Worm (Caenorhabditis elegans) whole organism, L4 larva: ENCODE data around the gene C35B1.8.

Experiments
- F10B5.3 ChIP-seq: sonication (generic microtip); optimal IDR thresholded peaks from 2 replicates; lab custom pipeline; 2016; ENCODE audit warnings: mild to moderate bottlenecking, missing genetic modification characterization, missing compliant biosample characterization
- Y48G9A.11 ChIP-seq: fragments of 200-800 bp; sonication (Bioruptor generic); IDR thresholded peaks from 2 replicates; pipeline ENCODE4 v1.3.6; 2022; ENCODE audit warnings: missing genetic modification reagents, missing genetic modification characterization, missing compliant biosample characterization
- Y5F2A.4 ChIP-seq: fragments of 200-800 bp; sonication (Bioruptor generic); optimal IDR thresholded peaks from 2 replicates; lab custom pipeline; 2018; ENCODE audit warnings: mild to moderate bottlenecking, missing genetic modification characterization, missing compliant biosample characterization
- Y75B8A.6 ChIP-seq: fragments of 200-800 bp; sonication (Bioruptor generic); IDR thresholded peaks from 2 replicates; pipeline ENCODE4 v1.3.6; 2022; ENCODE audit warnings: missing genetic modification reagents, missing genetic modification characterization, missing compliant biosample characterization
- ZK546.5 ChIP-seq, 2 experiments: sonication (generic microtip); optimal IDR thresholded peaks; 2 replicates each; lab custom pipeline; 2017; ENCODE audit warnings: missing biosample characterization in 2 of 2, missing genetic modification characterization in 2 of 2
- aha-1 ChIP-seq: fragments of 150-350 bp; peaks from one replicate; lab custom pipeline; 2014; ENCODE audit warnings: missing biosample characterization, missing genetic modification characterization
- arid-1 ChIP-seq: fragments of 200-800 bp; sonication (Bioruptor generic); conservative IDR thresholded peaks from 2 replicates; pipeline ENCODE4 v1.3.6; 2022; ENCODE audit warnings: missing genetic modification reagents, missing genetic modification characterization, missing compliant biosample characterization
- attf-4 ChIP-seq: sonication (generic microtip); optimal IDR thresholded peaks from 3 replicates; lab custom pipeline; 2017; ENCODE audit warnings: missing biosample characterization, missing genetic modification characterization
- ceh-82 ChIP-seq: sonication (generic microtip); optimal IDR thresholded peaks from 2 replicates; lab custom pipeline; 2017; ENCODE audit warnings: missing biosample characterization, missing genetic modification characterization
- ctbp-1 ChIP-seq: fragments of 200-800 bp; sonication (Bioruptor generic); IDR thresholded peaks from 2 replicates; pipeline ENCODE4 v1.3.6; 2022; ENCODE audit warnings: missing genetic modification reagents, missing genetic modification characterization, missing compliant biosample characterization
- dpl-1 ChIP-seq: fragments of 150-350 bp; optimal IDR thresholded peaks from 2 replicates; lab custom pipeline; 2014; ENCODE audit warnings: missing biosample characterization, missing genetic modification reagents, missing genetic modification characterization
- duxl-1 ChIP-seq: sonication (generic microtip); optimal IDR thresholded peaks from 2 replicates; lab custom pipeline; 2016; ENCODE audit warnings: mild to moderate bottlenecking, missing genetic modification characterization, moderate library complexity, missing compliant biosample characterization; ENCODE audit not compliant: poor library complexity
- egl-27 ChIP-seq: sonication (generic microtip); optimal IDR thresholded peaks from 3 replicates; lab custom pipeline; 2017; ENCODE audit warnings: missing biosample characterization, missing genetic modification reagents, missing genetic modification characterization
- egl-43 ChIP-seq: fragments of 200-800 bp; sonication (Bioruptor generic); IDR thresholded peaks from 2 replicates; pipeline ENCODE4 v1.3.6; 2022; ENCODE audit warnings: missing genetic modification reagents, missing genetic modification characterization, missing compliant biosample characterization
- fos-1 ChIP-seq: fragments of 150-350 bp; optimal IDR thresholded peaks from 2 replicates; lab custom pipeline; 2014; ENCODE audit warnings: missing biosample characterization, missing genetic modification characterization
- hif-1 ChIP-seq, 2 experiments: sonication (generic microtip); optimal IDR thresholded peaks; 2 replicates each; lab custom pipeline; 2016 to 2017; ENCODE audit warnings: missing compliant biosample characterization in 2 of 2, missing genetic modification characterization in 2 of 2, missing genetic modification reagents in 2 of 2, missing genotype in 2 of 2, mild to moderate bottlenecking in 1 of 2
- hlh-30 ChIP-seq: sonication (generic microtip); optimal IDR thresholded peaks from 2 replicates; lab custom pipeline; 2017; ENCODE audit warnings: antibody characterized with exemption, mild to moderate bottlenecking, missing genetic modification characterization, missing compliant biosample characterization; ENCODE audit not compliant: insufficient read depth
- jun-1 ChIP-seq: fragments of 150-350 bp; optimal IDR thresholded peaks from 2 replicates; lab custom pipeline; 2014; ENCODE audit warnings: missing biosample characterization, missing genetic modification reagents, missing genetic modification characterization
- lin-13 ChIP-seq: fragments of 150-350 bp; optimal IDR thresholded peaks from 2 replicates; lab custom pipeline; 2014; ENCODE audit warnings: missing biosample characterization, missing genetic modification reagents, missing genetic modification characterization
- lin-15B ChIP-seq: fragments of 150-350 bp; sonication (generic microtip); optimal IDR thresholded peaks from 3 replicates; lab custom pipeline; 2014; ENCODE audit warnings: missing biosample characterization, missing genetic modification characterization
- lsy-2 ChIP-seq, 2 experiments: fragments of 150-350 bp in 1 of 2; sonication (generic microtip) in 1 of 2; optimal IDR thresholded peaks; 2 replicates each; lab custom pipeline; 2014 to 2017; ENCODE audit warnings: missing biosample characterization in 2 of 2, missing genetic modification characterization in 2 of 2
- madf-9 ChIP-seq: fragments of 200-800 bp; sonication (Bioruptor generic); conservative IDR thresholded peaks from 2 replicates; pipeline ENCODE4 v1.3.6; 2022; ENCODE audit warnings: missing genetic modification reagents, missing genetic modification characterization, missing compliant biosample characterization
- mdl-1 ChIP-seq, 2 experiments: fragments of 150-350 bp in 1 of 2; sonication (generic microtip) in 1 of 2; optimal IDR thresholded peaks; 2 replicates each; lab custom pipeline; 2014 to 2017; ENCODE audit warnings: missing biosample characterization in 2 of 2, missing genetic modification characterization in 2 of 2
- mdt-29 ChIP-seq: fragments of 200-800 bp; sonication (Bioruptor generic); IDR thresholded peaks from 2 replicates; pipeline ENCODE4 v1.3.6; 2022; ENCODE audit warnings: missing genetic modification reagents, missing genetic modification characterization, missing compliant biosample characterization
- mep-1 ChIP-seq: fragments of 150-350 bp; sonication (generic microtip); optimal IDR thresholded peaks from 3 replicates; lab custom pipeline; 2014; ENCODE audit warnings: missing biosample characterization, missing genetic modification characterization
- mes-2 ChIP-seq: sonication (generic microtip); optimal IDR thresholded peaks from 2 replicates; lab custom pipeline; 2016; ENCODE audit warnings: missing genotype, mild to moderate bottlenecking, missing genetic modification characterization, missing compliant biosample characterization; ENCODE audit not compliant: poor library complexity, severe bottlenecking
- mxl-3 ChIP-seq: fragments of 200-800 bp; sonication (Bioruptor generic); optimal IDR thresholded peaks from 2 replicates; lab custom pipeline; 2018; ENCODE audit warnings: mild to moderate bottlenecking, missing genetic modification characterization, missing compliant biosample characterization
- nhr-11 ChIP-seq: fragments of 150-350 bp; optimal IDR thresholded peaks from 2 replicates; lab custom pipeline; 2014; ENCODE audit warnings: missing biosample characterization, missing genetic modification characterization
- nhr-111 ChIP-seq: fragments of 200-800 bp; sonication (Bioruptor generic); optimal IDR thresholded peaks from 2 replicates; lab custom pipeline; 2018; ENCODE audit warnings: mild to moderate bottlenecking, missing genetic modification characterization, missing compliant biosample characterization
- nhr-237 ChIP-seq: sonication (generic microtip); optimal IDR thresholded peaks from 2 replicates; lab custom pipeline; 2017; ENCODE audit warnings: missing biosample characterization, missing genetic modification characterization
- nhr-28 ChIP-seq: fragments of 150-350 bp; optimal IDR thresholded peaks from 2 replicates; lab custom pipeline; 2014; ENCODE audit warnings: missing biosample characterization, missing genetic modification characterization
- nhr-48 ChIP-seq: sonication (generic microtip); optimal IDR thresholded peaks from 2 replicates; lab custom pipeline; 2016; ENCODE audit warnings: mild to moderate bottlenecking, missing genetic modification characterization, missing compliant biosample characterization
- pha-4 ChIP-seq, 2 experiments: fragments of 150-350 bp in 1 of 2; fragments of 200-800 bp in 1 of 2; sonication (Bioruptor generic) in 1 of 2; IDR thresholded peaks in 1 of 2; optimal IDR thresholded peaks in 1 of 2; 2 replicates each; pipeline versions ENCODE4 v1.3.6 to Lab custom; 2014 to 2022; ENCODE audit warnings: missing genetic modification characterization in 2 of 2, missing genetic modification reagents in 2 of 2, missing biosample characterization in 1 of 2, missing compliant biosample characterization in 1 of 2
- pqm-1 ChIP-seq: sonication (generic microtip); optimal IDR thresholded peaks from 2 replicates; lab custom pipeline; 2017; ENCODE audit warnings: missing biosample characterization, missing genetic modification characterization
- rbr-2 ChIP-seq: sonication (generic microtip); optimal IDR thresholded peaks from 2 replicates; lab custom pipeline; 2016; ENCODE audit warnings: missing genotype, missing genetic modification characterization, missing compliant biosample characterization
- saeg-2 ChIP-seq: fragments of 200-800 bp; sonication (Bioruptor generic); IDR thresholded peaks from 2 replicates; pipeline ENCODE4 v1.3.6; 2022; ENCODE audit warnings: missing genetic modification reagents, missing genetic modification characterization, missing compliant biosample characterization
- skn-1 ChIP-seq: fragments of 150-350 bp; optimal IDR thresholded peaks from 2 replicates; lab custom pipeline; 2014; ENCODE audit warnings: missing biosample characterization, missing genetic modification characterization
- spr-3 ChIP-seq: fragments of 200-800 bp; sonication (Bioruptor generic); optimal IDR thresholded peaks from 2 replicates; lab custom pipeline; 2018; ENCODE audit warnings: mild to moderate bottlenecking, missing genetic modification characterization, missing compliant biosample characterization
- tag-97 ChIP-seq: fragments of 200-800 bp; sonication (Bioruptor generic); IDR thresholded peaks from 2 replicates; pipeline ENCODE4 v1.3.6; 2022; ENCODE audit warnings: missing genetic modification characterization, missing compliant biosample characterization
- unc-130 ChIP-seq: sonication (generic microtip); optimal IDR thresholded peaks from 2 replicates; lab custom pipeline; 2016; ENCODE audit warnings: missing genetic modification reagents, missing genetic modification characterization, missing compliant biosample characterization
- unc-62 ChIP-seq, 3 experiments: fragments of 150-350 bp in 1 of 3; sonication (generic microtip); optimal IDR thresholded peaks in 2 of 3; peaks in 1 of 3; 1 replicate in 1 of 3; 2 replicates in 2 of 3; lab custom pipeline; 2014 to 2017; ENCODE audit warnings: missing biosample characterization in 3 of 3, missing genetic modification characterization in 3 of 3, missing genetic modification reagents in 3 of 3, missing genotype in 1 of 3
- zip-2 ChIP-seq: fragments of 150-350 bp; optimal IDR thresholded peaks from 2 replicates; lab custom pipeline; 2014; ENCODE audit warnings: missing biosample characterization, missing genetic modification characterization
- ztf-7 ChIP-seq: fragments of 150-350 bp; optimal IDR thresholded peaks from 2 replicates; lab custom pipeline; 2014; ENCODE audit warnings: missing biosample characterization, missing genetic modification characterization

Gene C35B1.8

ce11 chrIV:4053405-4053804 lies 25.4 kb downstream of the C35B1.8 start:
- TF ChIP-seq mdl-1 (tag; optimal IDR thresholded peaks at IDR 0.05; lab: Kevin White, UChicago), result no peak
- no peak for TF ChIP-seq mxl-3 (GFP tag; lab: Kevin White, UChicago)
- TF ChIP-seq rbr-2, result no peak
- peak; percentile 78 for TF ChIP-seq aha-1 (tag; lab: Kevin White, UChicago)
- no peak for TF ChIP-seq lin-15B
- peak; percentile 8 for TF ChIP-seq nhr-28
- peak; percentile 52 for TF ChIP-seq pqm-1 (tag; lab: Kevin White, UChicago)
- TF ChIP-seq spr-3 (GFP tag; lab: Kevin White, UChicago), result no peak
- TF ChIP-seq madf-9 (GFP tag; lab: Robert Waterston, UW), result no peak
- TF ChIP-seq pha-4 (GFP tag; IDR thresholded peaks at IDR 0.05; lab: Robert Waterston, UW), result no peak
- TF ChIP-seq pha-4 (tag; optimal IDR thresholded peaks at IDR 0.05; lab: Kevin White, UChicago), result no peak
- no peak for TF ChIP-seq egl-43 (GFP tag; lab: Robert Waterston, UW)
- TF ChIP-seq unc-62 (GFP tag; optimal IDR thresholded peaks at IDR 0.05 in 1 of 2; lab: Kevin White, UChicago), result no peak
- TF ChIP-seq unc-62 (tag; optimal IDR thresholded peaks at IDR 0.05; lab: Kevin White, UChicago), result no peak
- no peak for TF ChIP-seq lin-13 (GFP tag; lab: Kevin White, UChicago)
- no peak for TF ChIP-seq attf-4 (tag; lab: Kevin White, UChicago)
- no peak for TF ChIP-seq fos-1 (tag; lab: Kevin White, UChicago)
- no peak for TF ChIP-seq ctbp-1 (GFP tag; lab: Robert Waterston, UW)
- TF ChIP-seq arid-1 (GFP tag; lab: Robert Waterston, UW), result no peak
- TF ChIP-seq skn-1 (tag; lab: Kevin White, UChicago), result no peak

- TF ChIP-seq unc-62 (GFP tag; optimal IDR thresholded peaks at IDR 0.05 in 1 of 2; lab: Kevin White, UChicago), result peak in 1 of 2 experiments; percentile 49
- TF ChIP-seq unc-62 (tag; optimal IDR thresholded peaks at IDR 0.05; lab: Kevin White, UChicago), result no peak
- TF ChIP-seq hlh-30, result no peak
- no peak for TF ChIP-seq ZK546.5 (tag; optimal IDR thresholded peaks at IDR 0.05; lab: Kevin White, UChicago)
- TF ChIP-seq ceh-82, result no peak
- TF ChIP-seq ztf-7 (tag; lab: Kevin White, UChicago), result no peak
- TF ChIP-seq mdl-1 (tag; optimal IDR thresholded peaks at IDR 0.05; lab: Kevin White, UChicago), result no peak
- TF ChIP-seq mdt-29 (GFP tag; lab: Robert Waterston, UW), result no peak
- no peak for TF ChIP-seq F10B5.3
- peak; percentile 17 for TF ChIP-seq aha-1 (tag; lab: Kevin White, UChicago)
- TF ChIP-seq unc-130 (GFP tag; lab: Kevin White, UChicago), result no peak
- TF ChIP-seq zip-2, result no peak
- TF ChIP-seq lsy-2 (tag; optimal IDR thresholded peaks at IDR 0.05; lab: Kevin White, UChicago), result no peak
These were observed 26.5 kb downstream of the C35B1.8 start for ce11 chrIV:4052274-4052673.

ce11 chrIV:4051539-4051938 lies 27.3 kb downstream of the C35B1.8 start, which contains the start of gene wrt-5:
TSS of gene wrt-5 (minus strand) at chrIV:4051639.
- TF ChIP-seq Y5F2A.4 (GFP tag; lab: Kevin White, UChicago) (no peak), aha-1 (tag; lab: Kevin White, UChicago) (peak; percentile 18), nhr-11 (tag; lab: Kevin White, UChicago) (no peak)

- TF ChIP-seq egl-27 (tag; lab: Kevin White, UChicago) (no peak), nhr-48 (tag; lab: Kevin White, UChicago) (peak; percentile 86), unc-62 (GFP tag; optimal IDR thresholded peaks at IDR 0.05 in 1 of 2; lab: Kevin White, UChicago) (peak in 1 of 2 experiments; percentile 97), unc-62 (tag; optimal IDR thresholded peaks at IDR 0.05; lab: Kevin White, UChicago) (no peak), duxl-1 (tag; lab: Kevin White, UChicago) (peak; percentile 87), spr-3 (GFP tag; lab: Kevin White, UChicago) (peak; percentile 92), Y75B8A.6 (GFP tag; lab: Robert Waterston, UW) (no peak), hif-1 (tag; optimal IDR thresholded peaks at IDR 0.05; lab: Kevin White, UChicago) (peak; percentile 80 to 87), jun-1 (peak; percentile 85), mdl-1 (tag; optimal IDR thresholded peaks at IDR 0.05; lab: Kevin White, UChicago) (peak in 1 of 2 experiments; percentile 12), mep-1 (peak; percentile 93), nhr-237 (tag; lab: Kevin White, UChicago) (no peak), Y48G9A.11 (peak; percentile 91), nhr-28 (peak; percentile 63), tag-97 (GFP tag; lab: Robert Waterston, UW) (no peak), nhr-11 (tag; lab: Kevin White, UChicago) (peak; percentile 89), saeg-2 (GFP tag; lab: Robert Waterston, UW) (peak; percentile 89), mes-2 (tag; lab: Kevin White, UChicago) (peak; percentile 91), dpl-1 (peak; percentile 99), nhr-111 (GFP tag; lab: Kevin White, UChicago) (peak; percentile 57), pha-4 (GFP tag; IDR thresholded peaks at IDR 0.05; lab: Robert Waterston, UW) (peak; percentile 94), pha-4 (tag; optimal IDR thresholded peaks at IDR 0.05; lab: Kevin White, UChicago) (no peak)
These were observed 29.3 kb downstream of the C35B1.8 start, which contains the start of gene pcn-1 for ce11 chrIV:4049398-4049998. TSS of gene pcn-1 (minus strand) at chrIV:4049448.
